Fruit fly (Drosophila melanogaster) whole organism, embryonic: ENCODE results near the gene Nagk.
A peak's percentile ranks its signal among the peaks of the same experiment; 100 is the strongest.

Experiments
- Atf6 ChIP-seq: fragments of 200-800 bp; sonication (Bioruptor generic); IDR thresholded peaks from 2 replicates; pipeline ENCODE4 v1.3.6; 2022; ENCODE audit warnings: missing biosample characterization, missing genetic modification characterization
- CG10209 ChIP-seq: fragments of 200-800 bp; sonication (Bioruptor generic); optimal IDR thresholded peaks from 3 replicates; lab custom pipeline; 2017; ENCODE audit warnings: missing biosample characterization, mild to moderate bottlenecking, missing genetic modification characterization, missing genetic modification reagents
- CG10366 ChIP-seq: fragments of 200-800 bp; sonication (Bioruptor generic); IDR thresholded peaks from 2 replicates; pipeline ENCODE4 v1.3.6; 2022; ENCODE audit warnings: missing biosample characterization, missing genetic modification characterization
- CG11093 ChIP-seq: fragments of 200-800 bp; sonication (Bioruptor generic); IDR thresholded peaks from 3 replicates; pipeline ENCODE4 v1.3.6; 2022; ENCODE audit warnings: missing biosample characterization, missing genetic modification characterization
- CG11723 ChIP-seq: fragments of 200-800 bp; sonication (Bioruptor generic); optimal IDR thresholded peaks from 2 replicates; lab custom pipeline; 2017; ENCODE audit warnings: missing biosample characterization, mild to moderate bottlenecking, missing genetic modification characterization
- CG12659 ChIP-seq: fragments of 200-800 bp; sonication (Bioruptor generic); optimal IDR thresholded peaks from 3 replicates; lab custom pipeline; 2017; ENCODE audit warnings: mild to moderate bottlenecking, missing biosample characterization, missing genetic modification reagents, missing genetic modification characterization
- CG12744 ChIP-seq: fragments of 200-800 bp; sonication (Bioruptor generic); optimal IDR thresholded peaks from 2 replicates; lab custom pipeline; 2016; ENCODE audit warnings: missing biosample characterization, missing genetic modification characterization
- CG13287 ChIP-seq: fragments of 200-800 bp; sonication (Bioruptor generic); IDR thresholded peaks from 2 replicates; pipeline ENCODE4 v1.3.6; 2022; ENCODE audit warnings: missing biosample characterization, missing genetic modification characterization; ENCODE audit not compliant: partially characterized antibody
- CG1603 ChIP-seq: fragments of 200-800 bp; sonication (Bioruptor generic); optimal IDR thresholded peaks from 2 replicates; lab custom pipeline; 2019; ENCODE audit warnings: missing biosample characterization, mild to moderate bottlenecking, missing genetic modification characterization, moderate library complexity
- CG16863 ChIP-seq: fragments of 200-800 bp; sonication (Bioruptor generic); optimal IDR thresholded peaks from 3 replicates; lab custom pipeline; 2016; ENCODE audit warnings: missing biosample characterization, missing genetic modification characterization
- CG17361 ChIP-seq: fragments of 200-800 bp; sonication (Bioruptor generic); IDR thresholded peaks from 3 replicates; pipeline ENCODE4 v1.3.6; 2022; ENCODE audit warnings: missing biosample characterization, missing genetic modification characterization
- CG2120 ChIP-seq: fragments of 200-800 bp; sonication (Bioruptor generic); optimal IDR thresholded peaks from 3 replicates; lab custom pipeline; 2016; ENCODE audit warnings: missing biosample characterization, missing genetic modification characterization
- CG31388 ChIP-seq: fragments of 200-800 bp; sonication (Bioruptor generic); optimal IDR thresholded peaks from 2 replicates; lab custom pipeline; 2016; ENCODE audit warnings: missing biosample characterization, missing genetic modification characterization
- CG32767 ChIP-seq: fragments of 200-800 bp; sonication (Bioruptor generic); IDR thresholded peaks from 2 replicates; pipeline ENCODE4 v1.3.6; 2022; ENCODE audit warnings: missing biosample characterization, missing genetic modification characterization
- CG4328 ChIP-seq: fragments of 200-800 bp; sonication (Bioruptor generic); optimal IDR thresholded peaks from 3 replicates; lab custom pipeline; 2017; ENCODE audit warnings: missing biosample characterization, missing genetic modification reagents, missing genetic modification characterization
- CG5180 ChIP-seq: fragments of 200-800 bp; sonication (Bioruptor generic); optimal IDR thresholded peaks from 3 replicates; lab custom pipeline; 2017; ENCODE audit warnings: missing biosample characterization, missing genetic modification characterization, mild to moderate bottlenecking, moderate library complexity, missing genetic modification reagents
- CG6175 ChIP-seq: fragments of 200-800 bp; sonication (Bioruptor generic); IDR thresholded peaks from 3 replicates; pipeline ENCODE4 v1.3.6; 2022; ENCODE audit warnings: missing biosample characterization, missing genetic modification characterization
- CG7987 ChIP-seq: fragments of 200-800 bp; sonication (Bioruptor generic); optimal IDR thresholded peaks from 2 replicates; lab custom pipeline; 2018; ENCODE audit warnings: missing biosample characterization, mild to moderate bottlenecking, missing genetic modification characterization, moderate library complexity
- CG9609 ChIP-seq: fragments of 200-800 bp; sonication (Bioruptor generic); optimal IDR thresholded peaks from 3 replicates; lab custom pipeline; 2016; ENCODE audit warnings: missing biosample characterization, missing genetic modification characterization
- CG9727 ChIP-seq: fragments of 200-800 bp; sonication (Bioruptor generic); optimal IDR thresholded peaks from 3 replicates; lab custom pipeline; 2017; ENCODE audit warnings: missing biosample characterization, mild to moderate bottlenecking, missing genetic modification characterization
- D19A ChIP-seq: fragments of 200-800 bp; optimal IDR thresholded peaks from 3 replicates; lab custom pipeline; 2019; ENCODE audit warnings: missing biosample characterization, mild to moderate bottlenecking, missing genetic modification characterization, moderate library complexity
- Dek ChIP-seq: fragments of 200-800 bp; sonication (Bioruptor generic); optimal IDR thresholded peaks from 3 replicates; lab custom pipeline; 2019; ENCODE audit warnings: missing biosample characterization, mild to moderate bottlenecking, missing genetic modification characterization, moderate library complexity
- E2f2 ChIP-seq: fragments of 200-800 bp; sonication (Bioruptor generic); IDR thresholded peaks from 2 replicates; pipeline ENCODE4 v1.3.6; 2022; ENCODE audit warnings: missing biosample characterization, missing genetic modification characterization
- Fer1 ChIP-seq: fragments of 200-800 bp; sonication (Bioruptor generic); optimal IDR thresholded peaks from 2 replicates; lab custom pipeline; 2017; ENCODE audit warnings: missing biosample characterization, mild to moderate bottlenecking, missing genetic modification characterization
- H2.0 ChIP-seq: fragments of 200-800 bp; sonication (Bioruptor generic); IDR thresholded peaks from 2 replicates; pipeline ENCODE4 v1.3.6; 2022; ENCODE audit warnings: missing biosample characterization, missing genetic modification characterization
- HLH4C ChIP-seq: fragments of 200-800 bp; sonication (Bioruptor generic); IDR thresholded peaks from 3 replicates; pipeline ENCODE4 v1.3.6; 2022; ENCODE audit warnings: missing biosample characterization, missing genetic modification characterization; ENCODE audit not compliant: partially characterized antibody
- Hr39 ChIP-seq: fragments of >200 bp; optimal IDR thresholded peaks from 2 replicates; lab custom pipeline; 2017
- Lhr ChIP-seq: fragments of 200-800 bp; sonication (Bioruptor generic); optimal IDR thresholded peaks from 3 replicates; lab custom pipeline; 2017; ENCODE audit warnings: mild to moderate bottlenecking, missing biosample characterization, missing genetic modification reagents, missing genetic modification characterization
- Lpt ChIP-seq: fragments of >200 bp; optimal IDR thresholded peaks from 2 replicates; lab custom pipeline; 2018; ENCODE audit warnings: missing biosample characterization, missing genetic modification characterization
- MESR4 ChIP-seq: fragments of 200-800 bp; sonication (Bioruptor generic); optimal IDR thresholded peaks from 2 replicates; lab custom pipeline; 2018; ENCODE audit warnings: missing biosample characterization, mild to moderate bottlenecking, missing genetic modification characterization, moderate library complexity
- Mrtf ChIP-seq: fragments of 200-800 bp; sonication (Bioruptor generic); IDR thresholded peaks from 3 replicates; pipeline ENCODE4 v1.3.6; 2022; ENCODE audit warnings: missing biosample characterization, missing genetic modification characterization
- Scr ChIP-seq: fragments of 200-800 bp; sonication (Bioruptor generic); IDR thresholded peaks from 2 replicates; pipeline ENCODE4 v1.3.6; 2022; ENCODE audit warnings: missing biosample characterization, missing genetic modification characterization; ENCODE audit not compliant: partially characterized antibody
- Sry-δ ChIP-seq: fragments of 200-800 bp; sonication (Bioruptor generic); optimal IDR thresholded peaks from 2 replicates; lab custom pipeline; 2016; ENCODE audit warnings: missing biosample characterization, missing genetic modification characterization
- YL-1 ChIP-seq: fragments of 200-800 bp; sonication (Bioruptor generic); optimal IDR thresholded peaks from 3 replicates; lab custom pipeline; 2017; ENCODE audit warnings: missing biosample characterization, mild to moderate bottlenecking, missing genetic modification characterization
- aop ChIP-seq: fragments of 200-800 bp; sonication (Bioruptor generic); IDR thresholded peaks from 2 replicates; pipeline ENCODE4 v1.3.6; 2022; ENCODE audit warnings: missing biosample characterization, missing genetic modification characterization
- az2 ChIP-seq: fragments of 200-800 bp; sonication (Bioruptor generic); optimal IDR thresholded peaks from 3 replicates; lab custom pipeline; 2016; ENCODE audit warnings: missing biosample characterization, missing genetic modification characterization
- emc ChIP-seq: fragments of 200-800 bp; sonication (Bioruptor generic); optimal IDR thresholded peaks from 2 replicates; lab custom pipeline; 2016; ENCODE audit warnings: missing biosample characterization, missing genetic modification characterization
- fd102C ChIP-seq: fragments of 200-800 bp; sonication (Bioruptor generic); optimal IDR thresholded peaks from 2 replicates; lab custom pipeline; 2018; ENCODE audit warnings: missing biosample characterization, mild to moderate bottlenecking, missing genetic modification characterization, moderate library complexity
- gcm2 ChIP-seq: fragments of 200-800 bp; sonication (Bioruptor generic); optimal IDR thresholded peaks from 2 replicates; lab custom pipeline; 2016; ENCODE audit warnings: missing biosample characterization, missing genetic modification characterization
- gsb ChIP-seq: fragments of 200-800 bp; sonication (Bioruptor generic); IDR thresholded peaks from 2 replicates; pipeline ENCODE4 v1.3.6; 2022; ENCODE audit warnings: missing biosample characterization, missing genetic modification characterization
- hbn ChIP-seq: fragments of 200-800 bp; sonication (Bioruptor generic); IDR thresholded peaks from 2 replicates; pipeline ENCODE4 v1.3.6; 2022; ENCODE audit warnings: missing biosample characterization, missing genetic modification characterization; ENCODE audit not compliant: partially characterized antibody
- insv ChIP-seq, 2 experiments: fragments of 200-800 bp; sonication (Bioruptor generic); optimal IDR thresholded peaks; 3 replicates each; lab custom pipeline; 2016 to 2018; ENCODE audit warnings: missing biosample characterization in 2 of 2, missing genetic modification characterization in 2 of 2
- knrl ChIP-seq: fragments of 200-800 bp; sonication (Bioruptor generic); IDR thresholded peaks from 3 replicates; pipeline ENCODE4 v1.3.6; 2022; ENCODE audit warnings: missing biosample characterization, missing genetic modification characterization; ENCODE audit not compliant: partially characterized antibody
- lbe ChIP-seq: fragments of 200-800 bp; sonication (Bioruptor generic); optimal IDR thresholded peaks from 2 replicates; lab custom pipeline; 2016; ENCODE audit warnings: missing biosample characterization, mild to moderate bottlenecking, missing genetic modification characterization
- nerfin-2 ChIP-seq: fragments of 200-800 bp; sonication (Bioruptor generic); IDR thresholded peaks from 2 replicates; pipeline ENCODE4 v1.3.6; 2022; ENCODE audit warnings: missing biosample characterization, missing genetic modification characterization; ENCODE audit not compliant: partially characterized antibody
- peb ChIP-seq: fragments of 200-800 bp; sonication (Bioruptor generic); IDR thresholded peaks from 2 replicates; pipeline ENCODE4 v1.3.6; 2022; ENCODE audit warnings: missing biosample characterization, missing genetic modification characterization
- sens ChIP-seq: fragments of 200-800 bp; sonication (Bioruptor generic); peaks from one replicate; lab custom pipeline; 2016; ENCODE audit warnings: missing biosample characterization, missing genetic modification characterization
- stwl ChIP-seq: fragments of 200-800 bp; sonication (Bioruptor generic); optimal IDR thresholded peaks from 3 replicates; lab custom pipeline; 2018; ENCODE audit warnings: missing biosample characterization, mild to moderate bottlenecking, missing genetic modification characterization, moderate library complexity
- sug ChIP-seq: fragments of 200-800 bp; optimal IDR thresholded peaks from 2 replicates; lab custom pipeline; 2019; ENCODE audit warnings: missing biosample characterization, mild to moderate bottlenecking, missing genetic modification characterization, moderate library complexity
- unc-4 ChIP-seq: fragments of 200-800 bp; sonication (Bioruptor generic); IDR thresholded peaks from 2 replicates; pipeline ENCODE4 v1.3.6; 2022; ENCODE audit warnings: missing biosample characterization, missing genetic modification characterization; ENCODE audit not compliant: partially characterized antibody
- usp ChIP-seq: fragments of >200 bp; optimal IDR thresholded peaks from 2 replicates; lab custom pipeline; 2017; ENCODE audit warnings: missing biosample characterization, missing genetic modification characterization
- yki ChIP-seq: fragments of >200 bp; optimal IDR thresholded peaks from 3 replicates; lab custom pipeline; 2018

The Nagk gene

dm6 chr3R:15367477-15367876 is 24.4 kb upstream of the Nagk start, which contains the start of gene CG34404 (continued):
- TF ChIP-seq MESR4 = peak; percentile 38
- TF ChIP-seq HLH4C (GFP tag; lab: Robert Waterston, UW) = peak; percentile 42; the same call in 1 of the 3 replicates
- no peak for TF ChIP-seq fd102C (GFP tag; lab: Kevin White, UChicago)
- no peak for TF ChIP-seq CG11723
- no peak for TF ChIP-seq aop
- no peak for TF ChIP-seq Mrtf
- no peak for TF ChIP-seq knrl (GFP tag; lab: Robert Waterston, UW)
- TF ChIP-seq az2 = no peak
- peak; percentile 89 for TF ChIP-seq E2f2
- TF ChIP-seq CG31388 = no peak
- no peak for TF ChIP-seq CG5180 (GFP tag; lab: Kevin White, UChicago)
- no peak for TF ChIP-seq D19A (tag; lab: Kevin White, UChicago)
- peak; percentile 59 for TF ChIP-seq CG1603 (tag; lab: Kevin White, UChicago)
- no peak for TF ChIP-seq Hr39 (lab: Kevin White, UChicago)
- no peak for TF ChIP-seq CG12659 (GFP tag; lab: Kevin White, UChicago)
- 0 out of 2 replicates have a peak, but pooled peaks have one; percentile 24 for TF ChIP-seq unc-4 (GFP tag; lab: Robert Waterston, UW)
- TF ChIP-seq Lpt (GFP tag; lab: Kevin White, UChicago) = no peak
- TF ChIP-seq sens (GFP tag; lab: Kevin White, UChicago) = peak; percentile 62
- TF ChIP-seq Dek (tag; lab: Kevin White, UChicago) = no peak
- no peak for TF ChIP-seq CG10209 (GFP tag; lab: Kevin White, UChicago)
- no peak for TF ChIP-seq CG17361 (GFP tag; lab: Robert Waterston, UW)
- peak; percentile 9 for TF ChIP-seq YL-1 (GFP tag; lab: Kevin White, UChicago)
- peak; percentile 61 to 96 for TF ChIP-seq insv (GFP tag; optimal IDR thresholded peaks at IDR 0.05; lab: Kevin White, UChicago)
- TF ChIP-seq CG7987 = no peak
- TF ChIP-seq CG12744 (GFP tag; lab: Kevin White, UChicago) = no peak
- TF ChIP-seq gsb = no peak
- TF ChIP-seq CG9727 (GFP tag; lab: Kevin White, UChicago) = no peak
- no peak for TF ChIP-seq usp (GFP tag; lab: Kevin White, UChicago)
- TF ChIP-seq CG2120 (GFP tag; lab: Kevin White, UChicago) = peak; percentile 15
- TF ChIP-seq peb (GFP tag; lab: Robert Waterston, UW) = no peak
- no peak for TF ChIP-seq nerfin-2 (GFP tag; lab: Robert Waterston, UW)
- no peak for TF ChIP-seq yki (lab: Kevin White, UChicago)
- no peak for TF ChIP-seq emc
- TF ChIP-seq, all 482 proteins: peak for 41

DNA sequence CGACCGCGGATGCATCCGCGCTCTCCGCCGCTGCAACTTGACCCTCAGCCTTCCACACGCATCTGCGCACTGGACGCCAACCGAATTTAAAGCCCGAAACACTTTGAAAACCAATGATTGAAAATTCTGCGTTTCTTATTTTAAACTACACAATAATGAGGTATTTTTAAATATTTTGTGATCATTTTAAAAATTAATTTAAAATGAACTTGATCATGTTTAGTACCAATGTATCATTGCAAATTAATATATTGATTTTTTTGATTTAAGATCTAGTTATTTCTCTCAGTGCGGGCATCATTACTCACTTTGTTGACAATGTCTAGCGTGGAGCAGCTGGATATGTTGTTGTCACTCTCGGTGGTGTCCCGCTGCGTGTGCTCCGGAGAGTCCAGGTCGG is 23.8 kb upstream of the Nagk start:
- TF ChIP-seq H2.0 (GFP tag; lab: Robert Waterston, UW) = peak; percentile 23; the same call in 1 of the 2 replicates
- TF ChIP-seq Lhr (GFP tag; lab: Kevin White, UChicago) = no peak
- TF ChIP-seq CG12659 (GFP tag; lab: Kevin White, UChicago) = peak; percentile 30
- no peak for TF ChIP-seq lbe (GFP tag; lab: Kevin White, UChicago)
- no peak for TF ChIP-seq Sry-δ
- TF ChIP-seq CG32767 (GFP tag; lab: Robert Waterston, UW) = peak; percentile 9; the same call in 1 of the 2 replicates
- no peak for TF ChIP-seq stwl (tag; lab: Kevin White, UChicago)
- no peak for TF ChIP-seq CG9609
- no peak for TF ChIP-seq CG4328
- TF ChIP-seq CG13287 (GFP tag; lab: Robert Waterston, UW) = no peak
- no peak for TF ChIP-seq sug (tag; lab: Kevin White, UChicago)
- TF ChIP-seq CG2120 (GFP tag; lab: Kevin White, UChicago) = peak; percentile 35
- TF ChIP-seq CG11093 (GFP tag; lab: Robert Waterston, UW) = no peak
- TF ChIP-seq CG6175 (GFP tag; lab: Robert Waterston, UW) = no peak
- TF ChIP-seq CG10209 (GFP tag; lab: Kevin White, UChicago) = peak; percentile 37
- TF ChIP-seq Fer1 = peak; percentile 59
- TF ChIP-seq Scr = no peak
- TF ChIP-seq CG10366 (GFP tag; lab: Robert Waterston, UW) = peak; percentile 62
- TF ChIP-seq gcm2 = no peak
- TF ChIP-seq CG16863 (GFP tag; lab: Kevin White, UChicago) = no peak
- TF ChIP-seq Atf6 = 0 out of 2 replicates have a peak, but pooled peaks have one; percentile 10
- no peak for TF ChIP-seq hbn
